Worm (Caenorhabditis elegans) whole organism, L4 larva: ENCODE data around the gene nmy-3.
A peak's percentile ranks its signal among the peaks of the same experiment; 100 is the strongest.

Experiments
- F10B5.3 ChIP-seq: sonication (generic microtip); optimal IDR thresholded peaks from 2 replicates; lab custom pipeline; 2016; ENCODE audit warnings: mild to moderate bottlenecking, missing genetic modification characterization, missing compliant biosample characterization
- F37D6.2 ChIP-seq: sonication (generic microtip); optimal IDR thresholded peaks from 2 replicates; lab custom pipeline; 2016; ENCODE audit warnings: mild to moderate bottlenecking, missing genetic modification characterization, missing compliant biosample characterization
- F49E8.2 ChIP-seq: sonication (generic microtip); optimal IDR thresholded peaks from 2 replicates; lab custom pipeline; 2016; ENCODE audit warnings: missing compliant biosample characterization, mild to moderate bottlenecking, missing genetic modification characterization, borderline replicate concordance
- T20F7.1 ChIP-seq: fragments of 200-800 bp; sonication (Bioruptor generic); optimal IDR thresholded peaks from 2 replicates; lab custom pipeline; 2018; ENCODE audit warnings: mild to moderate bottlenecking, missing genetic modification characterization, missing compliant biosample characterization
- T26A8.4 ChIP-seq: fragments of 200-800 bp; sonication (Bioruptor generic); IDR thresholded peaks from 2 replicates; pipeline ENCODE4 v1.3.6; 2022; ENCODE audit warnings: missing genetic modification characterization, missing compliant biosample characterization
- Y105C5A.15 ChIP-seq: fragments of 200-800 bp; sonication (Bioruptor generic); IDR thresholded peaks from 2 replicates; pipeline ENCODE4 v1.3.6; 2022; ENCODE audit warnings: missing genetic modification characterization, missing compliant biosample characterization
- Y48G9A.11 ChIP-seq: fragments of 200-800 bp; sonication (Bioruptor generic); IDR thresholded peaks from 2 replicates; pipeline ENCODE4 v1.3.6; 2022; ENCODE audit warnings: missing genetic modification reagents, missing genetic modification characterization, missing compliant biosample characterization
- Y5F2A.4 ChIP-seq: fragments of 200-800 bp; sonication (Bioruptor generic); optimal IDR thresholded peaks from 2 replicates; lab custom pipeline; 2018; ENCODE audit warnings: mild to moderate bottlenecking, missing genetic modification characterization, missing compliant biosample characterization
- Y75B8A.6 ChIP-seq: fragments of 200-800 bp; sonication (Bioruptor generic); IDR thresholded peaks from 2 replicates; pipeline ENCODE4 v1.3.6; 2022; ENCODE audit warnings: missing genetic modification reagents, missing genetic modification characterization, missing compliant biosample characterization
- ZK546.5 ChIP-seq, 2 experiments: sonication (generic microtip); optimal IDR thresholded peaks; 2 replicates each; lab custom pipeline; 2017; ENCODE audit warnings: missing biosample characterization in 2 of 2, missing genetic modification characterization in 2 of 2
- ama-1 ChIP-seq: fragments of 150-350 bp; optimal IDR thresholded peaks from 2 replicates; lab custom pipeline; 2014; ENCODE audit warnings: inconsistent platforms, mixed read lengths
- arid-1 ChIP-seq: fragments of 200-800 bp; sonication (Bioruptor generic); conservative IDR thresholded peaks from 2 replicates; pipeline ENCODE4 v1.3.6; 2022; ENCODE audit warnings: missing genetic modification reagents, missing genetic modification characterization, missing compliant biosample characterization
- ceh-28 ChIP-seq: fragments of 150-350 bp; optimal IDR thresholded peaks from 2 replicates; lab custom pipeline; 2014; ENCODE audit warnings: missing biosample characterization, missing genetic modification reagents, missing genetic modification characterization
- ceh-62 ChIP-seq: sonication (generic microtip); optimal IDR thresholded peaks from 2 replicates; lab custom pipeline; 2017; ENCODE audit warnings: missing biosample characterization, missing genetic modification characterization
- daf-16 ChIP-seq, 3 experiments: sonication (generic microtip); optimal IDR thresholded peaks; 2 replicates each; lab custom pipeline; 2016 to 2017; ENCODE audit warnings: missing genetic modification characterization in 3 of 3, missing genetic modification reagents in 3 of 3, mild to moderate bottlenecking in 2 of 3, missing compliant biosample characterization in 2 of 3, missing biosample characterization in 1 of 3, moderate library complexity in 1 of 3
- daf-19 ChIP-seq: fragments of 200-800 bp; sonication (Bioruptor generic); conservative IDR thresholded peaks from 2 replicates; pipeline ENCODE4 v1.3.6; 2022; ENCODE audit warnings: missing genetic modification characterization, missing compliant biosample characterization
- dmd-6 ChIP-seq: fragments of 200-800 bp; sonication (Bioruptor generic); IDR thresholded peaks from 2 replicates; pipeline ENCODE4 v1.3.6; 2022; ENCODE audit warnings: missing genetic modification reagents, missing genetic modification characterization, missing compliant biosample characterization
- dpl-1 ChIP-seq: fragments of 150-350 bp; optimal IDR thresholded peaks from 2 replicates; lab custom pipeline; 2014; ENCODE audit warnings: missing biosample characterization, missing genetic modification reagents, missing genetic modification characterization
- duxl-1 ChIP-seq: sonication (generic microtip); optimal IDR thresholded peaks from 2 replicates; lab custom pipeline; 2016; ENCODE audit warnings: mild to moderate bottlenecking, missing genetic modification characterization, moderate library complexity, missing compliant biosample characterization; ENCODE audit not compliant: poor library complexity
- fkh-10 ChIP-seq: fragments of 150-350 bp; optimal IDR thresholded peaks from 2 replicates; lab custom pipeline; 2014; ENCODE audit warnings: missing biosample characterization, missing genetic modification reagents, missing genetic modification characterization
- fos-1 ChIP-seq: fragments of 150-350 bp; optimal IDR thresholded peaks from 2 replicates; lab custom pipeline; 2014; ENCODE audit warnings: missing biosample characterization, missing genetic modification characterization
- gei-8 ChIP-seq: fragments of 200-800 bp; sonication (Bioruptor generic); optimal IDR thresholded peaks from 2 replicates; lab custom pipeline; 2018; ENCODE audit warnings: mild to moderate bottlenecking, missing genetic modification characterization, missing compliant biosample characterization
- hif-1 ChIP-seq, 2 experiments: sonication (generic microtip); optimal IDR thresholded peaks; 2 replicates each; lab custom pipeline; 2016 to 2017; ENCODE audit warnings: missing compliant biosample characterization in 2 of 2, missing genetic modification characterization in 2 of 2, missing genetic modification reagents in 2 of 2, missing genotype in 2 of 2, mild to moderate bottlenecking in 1 of 2
- hlh-30 ChIP-seq: sonication (generic microtip); optimal IDR thresholded peaks from 2 replicates; lab custom pipeline; 2017; ENCODE audit warnings: antibody characterized with exemption, mild to moderate bottlenecking, missing genetic modification characterization, missing compliant biosample characterization; ENCODE audit not compliant: insufficient read depth
- hmg-1.1 ChIP-seq: fragments of 200-800 bp; sonication (Bioruptor generic); IDR thresholded peaks from 2 replicates; pipeline ENCODE4 v1.3.6; 2022; ENCODE audit warnings: missing genetic modification reagents, missing genetic modification characterization, missing compliant biosample characterization
- lim-7 ChIP-seq: fragments of 200-800 bp; sonication (Bioruptor generic); IDR thresholded peaks from 2 replicates; pipeline ENCODE4 v1.3.6; 2022; ENCODE audit warnings: missing genetic modification characterization, missing compliant biosample characterization
- lin-29 ChIP-seq: fragments of 200-800 bp; sonication (Bioruptor generic); IDR thresholded peaks from 2 replicates; pipeline ENCODE4 v1.3.6; 2022; ENCODE audit warnings: missing genetic modification reagents, missing genetic modification characterization, missing compliant biosample characterization
- lin-39 ChIP-seq: fragments of 150-350 bp; optimal IDR thresholded peaks from 2 replicates; lab custom pipeline; 2014; ENCODE audit warnings: missing biosample characterization, missing genetic modification reagents, missing genetic modification characterization
- mdl-1 ChIP-seq, 2 experiments: fragments of 150-350 bp in 1 of 2; sonication (generic microtip) in 1 of 2; optimal IDR thresholded peaks; 2 replicates each; lab custom pipeline; 2014 to 2017; ENCODE audit warnings: missing biosample characterization in 2 of 2, missing genetic modification characterization in 2 of 2
- mes-2 ChIP-seq: sonication (generic microtip); optimal IDR thresholded peaks from 2 replicates; lab custom pipeline; 2016; ENCODE audit warnings: missing genotype, mild to moderate bottlenecking, missing genetic modification characterization, missing compliant biosample characterization; ENCODE audit not compliant: poor library complexity, severe bottlenecking
- mxl-2 ChIP-seq: fragments of 200-800 bp; sonication (Bioruptor generic); conservative IDR thresholded peaks from 2 replicates; pipeline ENCODE4 v1.3.6; 2022; ENCODE audit warnings: missing genetic modification reagents, missing genetic modification characterization, missing compliant biosample characterization
- nhr-11 ChIP-seq: fragments of 150-350 bp; optimal IDR thresholded peaks from 2 replicates; lab custom pipeline; 2014; ENCODE audit warnings: missing biosample characterization, missing genetic modification characterization
- nhr-111 ChIP-seq: fragments of 200-800 bp; sonication (Bioruptor generic); optimal IDR thresholded peaks from 2 replicates; lab custom pipeline; 2018; ENCODE audit warnings: mild to moderate bottlenecking, missing genetic modification characterization, missing compliant biosample characterization
- nhr-42 ChIP-seq: fragments of 200-800 bp; sonication (Bioruptor generic); IDR thresholded peaks from 2 replicates; pipeline ENCODE4 v1.3.6; 2022; ENCODE audit warnings: missing genetic modification characterization, missing compliant biosample characterization
- nhr-6 ChIP-seq: fragments of 150-350 bp; optimal IDR thresholded peaks from 2 replicates; lab custom pipeline; 2014; ENCODE audit warnings: missing biosample characterization, missing genetic modification characterization
- nhr-77 ChIP-seq: fragments of 150-350 bp; optimal IDR thresholded peaks from 2 replicates; lab custom pipeline; 2014; ENCODE audit warnings: missing biosample characterization, missing genetic modification characterization
- pha-4 ChIP-seq, 2 experiments: fragments of 150-350 bp in 1 of 2; fragments of 200-800 bp in 1 of 2; sonication (Bioruptor generic) in 1 of 2; IDR thresholded peaks in 1 of 2; optimal IDR thresholded peaks in 1 of 2; 2 replicates each; pipeline versions ENCODE4 v1.3.6 to Lab custom; 2014 to 2022; ENCODE audit warnings: missing genetic modification characterization in 2 of 2, missing genetic modification reagents in 2 of 2, missing biosample characterization in 1 of 2, missing compliant biosample characterization in 1 of 2
- pqm-1 ChIP-seq: sonication (generic microtip); optimal IDR thresholded peaks from 2 replicates; lab custom pipeline; 2017; ENCODE audit warnings: missing biosample characterization, missing genetic modification characterization
- snpc-1.2 ChIP-seq: fragments of 200-800 bp; sonication (Bioruptor generic); IDR thresholded peaks from 2 replicates; pipeline ENCODE4 v1.3.6; 2022; ENCODE audit warnings: missing genetic modification reagents, missing genetic modification characterization, missing compliant biosample characterization
- snpc-4 ChIP-seq: fragments of 150-350 bp; optimal IDR thresholded peaks from 2 replicates; lab custom pipeline; 2014; ENCODE audit warnings: missing biosample characterization, missing genetic modification characterization
- unc-39 ChIP-seq: sonication (generic microtip); optimal IDR thresholded peaks from 2 replicates; lab custom pipeline; 2017; ENCODE audit warnings: missing biosample characterization, missing genetic modification characterization
- unc-62 ChIP-seq, 3 experiments: fragments of 150-350 bp in 1 of 3; sonication (generic microtip); optimal IDR thresholded peaks in 2 of 3; peaks in 1 of 3; 1 replicate in 1 of 3; 2 replicates in 2 of 3; lab custom pipeline; 2014 to 2017; ENCODE audit warnings: missing biosample characterization in 3 of 3, missing genetic modification characterization in 3 of 3, missing genetic modification reagents in 3 of 3, missing genotype in 1 of 3
- vab-7 ChIP-seq: fragments of 200-800 bp; sonication (Bioruptor generic); IDR thresholded peaks from 2 replicates; pipeline ENCODE4 v1.3.6; 2022; ENCODE audit warnings: missing genetic modification reagents, missing genetic modification characterization, missing compliant biosample characterization
- zfp-3 ChIP-seq: fragments of 200-800 bp; sonication (Bioruptor generic); conservative IDR thresholded peaks from 2 replicates; pipeline ENCODE4 v1.3.6; 2022; ENCODE audit warnings: missing genetic modification reagents, missing genetic modification characterization, missing compliant biosample characterization

Gene nmy-3

ce11 chrIV:9320023-9320422 lies 45.7 kb downstream of the nmy-3 start:
- TF ChIP-seq daf-16 (GFP tag; optimal IDR thresholded peaks at IDR 0.05; lab: Kevin White, UChicago) (no peak), daf-16 (tag; optimal IDR thresholded peaks at IDR 0.05; lab: Kevin White, UChicago) (peak; percentile 18), fos-1 (tag; lab: Kevin White, UChicago) (no peak), gei-8 (GFP tag; lab: Kevin White, UChicago) (peak; percentile 30), ama-1 (lab: Kevin White, UChicago) (peak; percentile 31), Y105C5A.15 (0 out of 2 replicates have a peak, but pooled peaks have one; percentile 40), arid-1 (GFP tag; lab: Robert Waterston, UW) (0 out of 2 replicates have a peak, but pooled peaks have one; percentile 41), snpc-4 (tag; lab: Kevin White, UChicago) (no peak), Y48G9A.11 (GFP tag; lab: Robert Waterston, UW) (0 out of 2 replicates have a peak, but pooled peaks have one; percentile 30), unc-62 (GFP tag; optimal IDR thresholded peaks at IDR 0.05 in 1 of 2; lab: Kevin White, UChicago) (peak in 1 of 2 experiments; percentile 51), unc-62 (tag; optimal IDR thresholded peaks at IDR 0.05; lab: Kevin White, UChicago) (no peak), lin-39 (no peak), mes-2 (tag; lab: Kevin White, UChicago) (no peak)

- TF ChIP-seq unc-39 (no peak), fkh-10 (GFP tag; lab: Kevin White, UChicago) (no peak), Y75B8A.6 (no peak), dmd-6 (GFP tag; lab: Robert Waterston, UW) (peak; percentile 51), Y5F2A.4 (GFP tag; lab: Kevin White, UChicago) (no peak), mxl-2 (GFP tag; lab: Robert Waterston, UW) (no peak), ZK546.5 (tag; optimal IDR thresholded peaks at IDR 0.05; lab: Kevin White, UChicago) (no peak), gei-8 (GFP tag; lab: Kevin White, UChicago) (no peak), vab-7 (GFP tag; lab: Robert Waterston, UW) (no peak), dpl-1 (GFP tag; lab: Kevin White, UChicago) (peak; percentile 7), ceh-28 (peak; percentile 6), T20F7.1 (GFP tag; lab: Kevin White, UChicago) (peak; percentile 70), T26A8.4 (no peak), nhr-77 (tag; lab: Kevin White, UChicago) (peak; percentile 74), nhr-42 (GFP tag; lab: Robert Waterston, UW) (no peak), nhr-11 (tag; lab: Kevin White, UChicago) (no peak), daf-19 (GFP tag; lab: Robert Waterston, UW) (no peak), nhr-111 (GFP tag; lab: Kevin White, UChicago) (no peak), pqm-1 (peak; percentile 33), F10B5.3 (tag; lab: Kevin White, UChicago) (no peak), daf-16 (GFP tag; optimal IDR thresholded peaks at IDR 0.05; lab: Kevin White, UChicago) (no peak), daf-16 (tag; optimal IDR thresholded peaks at IDR 0.05; lab: Kevin White, UChicago) (peak; percentile 55), unc-62 (GFP tag; optimal IDR thresholded peaks at IDR 0.05 in 1 of 2; lab: Kevin White, UChicago) (no peak), unc-62 (tag; optimal IDR thresholded peaks at IDR 0.05; lab: Kevin White, UChicago) (no peak), snpc-1.2 (GFP tag; lab: Robert Waterston, UW) (no peak), nhr-6 (tag; lab: Kevin White, UChicago) (no peak), duxl-1 (tag; lab: Kevin White, UChicago) (no peak), F49E8.2 (tag; lab: Kevin White, UChicago) (no peak), mes-2 (tag; lab: Kevin White, UChicago) (no peak), ceh-62 (tag; lab: Kevin White, UChicago) (no peak), snpc-4 (tag; lab: Kevin White, UChicago) (no peak), lin-29 (GFP tag; lab: Robert Waterston, UW) (no peak), hmg-1.1 (GFP tag; lab: Robert Waterston, UW) (no peak), hlh-30 (tag; lab: Kevin White, UChicago) (peak; percentile 66), lim-7 (GFP tag; lab: Robert Waterston, UW) (no peak), hif-1 (tag; optimal IDR thresholded peaks at IDR 0.05; lab: Kevin White, UChicago) (no peak), pha-4 (GFP tag; IDR thresholded peaks at IDR 0.05; lab: Robert Waterston, UW) (no peak), pha-4 (tag; optimal IDR thresholded peaks at IDR 0.05; lab: Kevin White, UChicago) (no peak), mdl-1 (tag; optimal IDR thresholded peaks at IDR 0.05; lab: Kevin White, UChicago) (no peak), F37D6.2 (tag; lab: Kevin White, UChicago) (no peak), zfp-3 (GFP tag; lab: Robert Waterston, UW) (no peak)
Measured at ce11 chrIV:9321039-9321851, 47.0 kb downstream of the nmy-3 start, which contains the start of the genes F49C12.12 and vha-17. TSS of gene F49C12.12 (minus strand) at chrIV:9321089. TSS of gene vha-17 (plus strand) at chrIV:9321801.
